Fruit fly (Drosophila melanogaster) whole organism, embryonic: ENCODE results near the gene Tom40.

Source experiments
- Antp ChIP-seq: fragments of 200-800 bp; sonication (Bioruptor generic); optimal IDR thresholded peaks from 3 replicates; lab custom pipeline; 2016; ENCODE audit warnings: missing biosample characterization, missing genetic modification characterization
- B-H2 ChIP-seq: fragments of 200-800 bp; sonication (Bioruptor generic); optimal IDR thresholded peaks from 2 replicates; lab custom pipeline; 2018; ENCODE audit warnings: missing biosample characterization, mild to moderate bottlenecking, missing genetic modification characterization
- Bgb ChIP-seq: fragments of 200-800 bp; sonication (Bioruptor generic); IDR thresholded peaks from 2 replicates; pipeline ENCODE4 v1.3.6; 2022; ENCODE audit warnings: missing biosample characterization, missing genetic modification characterization; ENCODE audit not compliant: partially characterized antibody
- CG11247 ChIP-seq: fragments of 200-800 bp; sonication (Bioruptor generic); IDR thresholded peaks from 2 replicates; pipeline ENCODE4 v1.3.6; 2022; ENCODE audit warnings: missing biosample characterization, missing genetic modification characterization
- CG11504 ChIP-seq: fragments of 200-800 bp; sonication (Bioruptor generic); optimal IDR thresholded peaks from 3 replicates; lab custom pipeline; 2019; ENCODE audit warnings: missing biosample characterization, mild to moderate bottlenecking, missing genetic modification characterization, moderate library complexity
- CG12219 ChIP-seq: fragments of 200-800 bp; sonication (Bioruptor generic); optimal IDR thresholded peaks from 3 replicates; lab custom pipeline; 2018; ENCODE audit warnings: missing biosample characterization, mild to moderate bottlenecking, missing genetic modification characterization
- CG12769 ChIP-seq: fragments of 200-800 bp; sonication (Bioruptor generic); optimal IDR thresholded peaks from 2 replicates; lab custom pipeline; 2019; ENCODE audit warnings: missing biosample characterization, mild to moderate bottlenecking, missing genetic modification characterization, moderate library complexity
- CG16863 ChIP-seq: fragments of 200-800 bp; sonication (Bioruptor generic); optimal IDR thresholded peaks from 3 replicates; lab custom pipeline; 2016; ENCODE audit warnings: missing biosample characterization, missing genetic modification characterization
- CG17186 ChIP-seq: fragments of 200-800 bp; sonication (Bioruptor generic); optimal IDR thresholded peaks from 3 replicates; lab custom pipeline; 2017; ENCODE audit warnings: missing biosample characterization, missing genetic modification reagents, missing genetic modification characterization
- CG17359 ChIP-seq: fragments of 200-800 bp; sonication (Bioruptor generic); optimal IDR thresholded peaks from 3 replicates; lab custom pipeline; 2018; ENCODE audit warnings: missing biosample characterization, mild to moderate bottlenecking, missing genetic modification characterization, moderate library complexity
- CG17612 ChIP-seq: fragments of 200-800 bp; sonication (Bioruptor generic); IDR thresholded peaks from 2 replicates; pipeline ENCODE4 v1.3.6; 2022; ENCODE audit warnings: missing biosample characterization, missing genetic modification characterization
- CG31365 ChIP-seq: fragments of 200-800 bp; sonication (Bioruptor generic); optimal IDR thresholded peaks from 2 replicates; lab custom pipeline; 2018; ENCODE audit warnings: missing biosample characterization, mild to moderate bottlenecking, missing genetic modification characterization
- CG31441 ChIP-seq: fragments of 200-800 bp; sonication (Bioruptor generic); IDR thresholded peaks from 2 replicates; pipeline ENCODE4 v1.3.6; 2022; ENCODE audit warnings: missing biosample characterization, missing genetic modification characterization
- CG3726 ChIP-seq: fragments of 200-800 bp; sonication (Bioruptor generic); IDR thresholded peaks from 3 replicates; pipeline ENCODE4, ENCODE4 v1.3.6; 2022; ENCODE audit warnings: missing biosample characterization, missing genetic modification characterization
- CG4404 ChIP-seq: fragments of 200-800 bp; sonication (Bioruptor generic); IDR thresholded peaks from 2 replicates; pipeline ENCODE4 v1.3.6; 2022; ENCODE audit warnings: missing biosample characterization, missing genetic modification characterization
- CG8388 ChIP-seq: fragments of 200-800 bp; sonication (Bioruptor generic); optimal IDR thresholded peaks from 2 replicates; lab custom pipeline; 2019; ENCODE audit warnings: missing biosample characterization, mild to moderate bottlenecking, missing genetic modification characterization, moderate library complexity
- Deaf1 ChIP-seq: fragments of 200-800 bp; optimal IDR thresholded peaks from 3 replicates; lab custom pipeline; 2019; ENCODE audit warnings: missing biosample characterization, mild to moderate bottlenecking, missing genetic modification characterization, moderate library complexity
- Dek ChIP-seq: fragments of 200-800 bp; sonication (Bioruptor generic); optimal IDR thresholded peaks from 3 replicates; lab custom pipeline; 2019; ENCODE audit warnings: missing biosample characterization, mild to moderate bottlenecking, missing genetic modification characterization, moderate library complexity
- Gug ChIP-seq: fragments of 200-800 bp; sonication (Bioruptor generic); IDR thresholded peaks from 4 replicates; pipeline ENCODE4 v1.3.6; 2022; ENCODE audit warnings: missing biosample characterization, missing genetic modification characterization
- HLH3B ChIP-seq: fragments of 200-800 bp; sonication (Bioruptor generic); IDR thresholded peaks from 2 replicates; pipeline ENCODE4 v1.3.6; 2022; ENCODE audit warnings: missing biosample characterization, missing genetic modification characterization
- HmgZ ChIP-seq: fragments of 200-800 bp; sonication (Bioruptor generic); optimal IDR thresholded peaks from 2 replicates; lab custom pipeline; 2018; ENCODE audit warnings: missing biosample characterization, mild to moderate bottlenecking, missing genetic modification characterization
- Kr ChIP-seq: fragments of 200-800 bp; sonication (Bioruptor generic); optimal IDR thresholded peaks from 2 replicates; lab custom pipeline; 2017; ENCODE audit warnings: missing biosample characterization, mild to moderate bottlenecking, missing genetic modification characterization
- Lpt ChIP-seq: fragments of >200 bp; optimal IDR thresholded peaks from 2 replicates; lab custom pipeline; 2018; ENCODE audit warnings: missing biosample characterization, missing genetic modification characterization
- MTF-1 ChIP-seq: fragments of 200-800 bp; sonication (Bioruptor generic); optimal IDR thresholded peaks from 2 replicates; lab custom pipeline; 2018; ENCODE audit warnings: missing biosample characterization, mild to moderate bottlenecking, missing genetic modification characterization, borderline replicate concordance
- Neu2 ChIP-seq: fragments of 200-800 bp; sonication (Bioruptor generic); optimal IDR thresholded peaks from 3 replicates; lab custom pipeline; 2016; ENCODE audit warnings: missing biosample characterization, missing genetic modification characterization, borderline replicate concordance
- Oli ChIP-seq: fragments of 200-800 bp; sonication (Bioruptor generic); optimal IDR thresholded peaks from 2 replicates; lab custom pipeline; 2018; ENCODE audit warnings: missing biosample characterization, mild to moderate bottlenecking, missing genetic modification characterization, moderate library complexity
- Pdp1 ChIP-seq, 2 experiments: fragments of 200-800 bp; sonication (Bioruptor generic); optimal IDR thresholded peaks; 3 replicates each; lab custom pipeline; 2016; ENCODE audit warnings: missing biosample characterization in 2 of 2, missing genetic modification characterization in 2 of 2, mild to moderate bottlenecking in 1 of 2, moderate library complexity in 1 of 2
- ac ChIP-seq: fragments of 200-800 bp; sonication (Bioruptor generic); optimal IDR thresholded peaks from 3 replicates; lab custom pipeline; 2017; ENCODE audit warnings: missing biosample characterization, mild to moderate bottlenecking, missing genetic modification characterization
- corto ChIP-seq: fragments of 200-800 bp; sonication (Bioruptor generic); optimal IDR thresholded peaks from 2 replicates; lab custom pipeline; 2016; ENCODE audit warnings: missing biosample characterization, mild to moderate bottlenecking, missing genetic modification characterization, moderate library complexity
- dysf ChIP-seq: fragments of 200-800 bp; sonication (Bioruptor generic); IDR thresholded peaks from 3 replicates; pipeline ENCODE4 v1.3.6; 2022; ENCODE audit warnings: missing biosample characterization, missing genetic modification characterization
- exex ChIP-seq: fragments of 200-800 bp; sonication (Bioruptor generic); optimal IDR thresholded peaks from 4 replicates; lab custom pipeline; 2018; ENCODE audit warnings: missing biosample characterization, mild to moderate bottlenecking, missing genetic modification characterization, moderate library complexity
- fd96Cb ChIP-seq: fragments of 200-800 bp; sonication (Bioruptor generic); optimal IDR thresholded peaks from 2 replicates; lab custom pipeline; 2018; ENCODE audit warnings: missing biosample characterization, mild to moderate bottlenecking, missing genetic modification characterization, moderate library complexity
- fru ChIP-seq: fragments of >200 bp; optimal IDR thresholded peaks from 2 replicates; lab custom pipeline; 2017
- ftz-f1 ChIP-seq: fragments of 200-800 bp; sonication (Bioruptor generic); optimal IDR thresholded peaks from 2 replicates; lab custom pipeline; 2016; ENCODE audit warnings: missing biosample characterization, missing genetic modification characterization
- gcm2 ChIP-seq: fragments of 200-800 bp; sonication (Bioruptor generic); optimal IDR thresholded peaks from 2 replicates; lab custom pipeline; 2016; ENCODE audit warnings: missing biosample characterization, missing genetic modification characterization
- hbn ChIP-seq: fragments of 200-800 bp; sonication (Bioruptor generic); IDR thresholded peaks from 2 replicates; pipeline ENCODE4 v1.3.6; 2022; ENCODE audit warnings: missing biosample characterization, missing genetic modification characterization; ENCODE audit not compliant: partially characterized antibody
- ind ChIP-seq: fragments of 200-800 bp; sonication (Bioruptor generic); optimal IDR thresholded peaks from 3 replicates; lab custom pipeline; 2016; ENCODE audit warnings: missing biosample characterization, missing genetic modification characterization
- inv ChIP-seq: fragments of 200-800 bp; sonication (Bioruptor generic); IDR thresholded peaks from 2 replicates; pipeline ENCODE4 v1.3.6; 2022; ENCODE audit warnings: missing biosample characterization, missing genetic modification characterization; ENCODE audit not compliant: partially characterized antibody
- lola ChIP-seq, 3 experiments: fragments of >200 bp in 2 of 3; fragments of 200-800 bp in 1 of 3; sonication (Bioruptor generic) in 1 of 3; optimal IDR thresholded peaks; 2 replicates each; lab custom pipeline; 2017 to 2019; ENCODE audit warnings: missing biosample characterization in 3 of 3, missing genetic modification characterization in 3 of 3, mild to moderate bottlenecking in 1 of 3, moderate library complexity in 1 of 3
- mirr ChIP-seq: fragments of 200-800 bp; sonication (Bioruptor generic); optimal IDR thresholded peaks from 3 replicates; lab custom pipeline; 2018; ENCODE audit warnings: missing biosample characterization, mild to moderate bottlenecking, missing genetic modification characterization
- nom ChIP-seq: fragments of 200-800 bp; sonication (Bioruptor generic); optimal IDR thresholded peaks from 2 replicates; lab custom pipeline; 2017; ENCODE audit warnings: missing biosample characterization, missing genetic modification characterization, mild to moderate bottlenecking, moderate library complexity, missing genetic modification reagents
- otp ChIP-seq: fragments of 200-800 bp; sonication (Bioruptor generic); IDR thresholded peaks from 3 replicates; pipeline ENCODE4, ENCODE4 v1.3.6; 2022; ENCODE audit warnings: missing biosample characterization, missing genetic modification characterization
- pita ChIP-seq: fragments of 200-800 bp; sonication (Bioruptor generic); optimal IDR thresholded peaks from 2 replicates; lab custom pipeline; 2017; ENCODE audit warnings: missing biosample characterization, mild to moderate bottlenecking, missing genetic modification characterization
- shn ChIP-seq: fragments of 200-800 bp; sonication (Bioruptor generic); optimal IDR thresholded peaks from 3 replicates; lab custom pipeline; 2016; ENCODE audit warnings: missing biosample characterization, missing genetic modification characterization
- tio ChIP-seq: fragments of 200-800 bp; sonication (Bioruptor generic); optimal IDR thresholded peaks from 2 replicates; lab custom pipeline; 2017; ENCODE audit warnings: missing biosample characterization, missing genetic modification characterization, inconsistent platforms
- tll ChIP-seq, 2 experiments: fragments of 200-800 bp in 1 of 2; fragments of >200 bp in 1 of 2; sonication (Bioruptor generic) in 1 of 2; optimal IDR thresholded peaks; 2 replicates each; lab custom pipeline; 2017 to 2019; ENCODE audit warnings: missing biosample characterization in 2 of 2, missing genetic modification characterization in 2 of 2, mild to moderate bottlenecking in 1 of 2, moderate library complexity in 1 of 2
- vfl ChIP-seq: fragments of 200-800 bp; sonication (Bioruptor generic); optimal IDR thresholded peaks from 2 replicates; lab custom pipeline; 2016; ENCODE audit warnings: missing biosample characterization, missing genetic modification characterization
- zfh2 ChIP-seq: fragments of 200-800 bp; sonication (Bioruptor generic); optimal IDR thresholded peaks from 2 replicates; lab custom pipeline; 2016; ENCODE audit warnings: missing biosample characterization, missing genetic modification characterization

Tom40 gene

dm6 chrX:7698000-7698896, 38.4 kb upstream of the Tom40 start (continued):
- TF ChIP-seq fd96Cb (tag; lab: Kevin White, UChicago) (peak; percentile 96), CG12219 (GFP tag; lab: Kevin White, UChicago) (peak; percentile 93), pita (GFP tag; lab: Kevin White, UChicago) (no peak), HLH3B (GFP tag; lab: Robert Waterston, UW) (peak; percentile 94), nom (peak; percentile 85), ind (peak; percentile 92), Deaf1 (peak; percentile 83), Pdp1 (GFP tag; optimal IDR thresholded peaks at IDR 0.05; lab: Kevin White, UChicago) (peak; percentile 89 to 91), shn (GFP tag; lab: Kevin White, UChicago) (peak; percentile 79), CG17359 (tag; lab: Kevin White, UChicago) (peak; percentile 98), CG17186 (GFP tag; lab: Kevin White, UChicago) (peak; percentile 71), fru (lab: Kevin White, UChicago) (no peak), lola (GFP tag; optimal IDR thresholded peaks at IDR 0.05; lab: Kevin White, UChicago) (peak in 1 of 3 experiments; percentile 83), inv (GFP tag; lab: Robert Waterston, UW) (no peak), tio (peak; percentile 91), CG11504 (tag; lab: Kevin White, UChicago) (peak; percentile 97), Lpt (GFP tag; lab: Kevin White, UChicago) (no peak), CG11247 (GFP tag; lab: Robert Waterston, UW) (peak; percentile 94), otp (GFP tag; lab: Robert Waterston, UW) (peak; percentile 94), MTF-1 (GFP tag; lab: Kevin White, UChicago) (peak; percentile 82), CG12769 (tag; lab: Kevin White, UChicago) (peak; percentile 95), hbn (GFP tag; lab: Robert Waterston, UW) (no peak), CG17612 (GFP tag; lab: Robert Waterston, UW) (peak; percentile 84), dysf (GFP tag; lab: Robert Waterston, UW) (peak; percentile 97), tll (GFP tag; optimal IDR thresholded peaks at IDR 0.05; lab: Kevin White, UChicago) (no peak), CG8388 (GFP tag; lab: Kevin White, UChicago) (peak; percentile 95), ac (peak; percentile 56), zfh2 (GFP tag; lab: Kevin White, UChicago) (peak; percentile 90), CG4404 (GFP tag; lab: Robert Waterston, UW) (peak; percentile 84), mirr (GFP tag; lab: Kevin White, UChicago) (peak; percentile 72), B-H2 (GFP tag; lab: Kevin White, UChicago) (peak; percentile 85), vfl (GFP tag; lab: Kevin White, UChicago) (peak; percentile 88), HmgZ (peak; percentile 96), CG31365 (tag; lab: Kevin White, UChicago) (peak; percentile 74), corto (GFP tag; lab: Kevin White, UChicago) (peak; percentile 84), CG3726 (GFP tag; lab: Robert Waterston, UW) (peak; percentile 93), Dek (tag; lab: Kevin White, UChicago) (peak; percentile 96), CG31441 (peak; percentile 98), Bgb (GFP tag; lab: Robert Waterston, UW) (no peak), Oli (tag; lab: Kevin White, UChicago) (peak; percentile 98), gcm2 (GFP tag; lab: Kevin White, UChicago) (peak; percentile 86), Kr (GFP tag; lab: Kevin White, UChicago) (no peak), Neu2 (GFP tag; lab: Kevin White, UChicago) (no peak), exex (tag; lab: Kevin White, UChicago) (peak; percentile 80), CG16863 (GFP tag; lab: Kevin White, UChicago) (peak; percentile 89), Antp (peak; percentile 78), Gug (peak; percentile 80), ftz-f1 (GFP tag; lab: Kevin White, UChicago) (peak; percentile 6)
